Fruit fly (Drosophila melanogaster) whole organism, embryonic: ENCODE measurements around the gene Efhc1.1.

Source experiments
- B-H1 ChIP-seq: fragments of 200-800 bp; sonication (Bioruptor generic); IDR thresholded peaks from 3 replicates; pipeline ENCODE4 v1.3.6; 2022; ENCODE audit warnings: missing biosample characterization, missing genetic modification characterization
- B-H2 ChIP-seq: fragments of 200-800 bp; sonication (Bioruptor generic); optimal IDR thresholded peaks from 2 replicates; lab custom pipeline; 2018; ENCODE audit warnings: missing biosample characterization, mild to moderate bottlenecking, missing genetic modification characterization
- BEAF-32 ChIP-seq: fragments of 200-800 bp; sonication (Bioruptor generic); optimal IDR thresholded peaks from 3 replicates; lab custom pipeline; 2017; ENCODE audit warnings: missing biosample characterization, missing genetic modification characterization, mild to moderate bottlenecking, moderate library complexity, missing genetic modification reagents
- BtbVII ChIP-seq: fragments of 200-800 bp; sonication (Bioruptor generic); optimal IDR thresholded peaks from 3 replicates; lab custom pipeline; 2017; ENCODE audit warnings: missing biosample characterization, mild to moderate bottlenecking, missing genetic modification characterization
- CG10462 ChIP-seq: fragments of 200-800 bp; sonication (Bioruptor generic); optimal IDR thresholded peaks from 2 replicates; lab custom pipeline; 2016; ENCODE audit warnings: missing biosample characterization, missing genetic modification characterization
- CG11456 ChIP-seq: fragments of 200-800 bp; sonication (Bioruptor generic); IDR thresholded peaks from 3 replicates; pipeline ENCODE4 v1.3.6; 2022; ENCODE audit warnings: missing biosample characterization, missing genetic modification characterization
- CG1233 ChIP-seq: fragments of 200-800 bp; sonication (Bioruptor generic); optimal IDR thresholded peaks from 4 replicates; lab custom pipeline; 2018; ENCODE audit warnings: missing biosample characterization, mild to moderate bottlenecking, missing genetic modification characterization
- CG13424 ChIP-seq: fragments of 200-800 bp; sonication (Bioruptor generic); optimal IDR thresholded peaks from 2 replicates; lab custom pipeline; 2019; ENCODE audit warnings: missing biosample characterization, mild to moderate bottlenecking, missing genetic modification characterization, moderate library complexity
- CG14014 ChIP-seq: fragments of 200-800 bp; sonication (Bioruptor generic); IDR thresholded peaks from 2 replicates; pipeline ENCODE4 v1.3.6; 2022; ENCODE audit warnings: missing biosample characterization, missing genetic modification characterization
- CG15269 ChIP-seq: fragments of 200-800 bp; sonication (Bioruptor generic); optimal IDR thresholded peaks from 2 replicates; lab custom pipeline; 2018; ENCODE audit warnings: missing biosample characterization, mild to moderate bottlenecking, missing genetic modification characterization, moderate library complexity
- CG1529 ChIP-seq: fragments of 200-800 bp; sonication (Bioruptor generic); optimal IDR thresholded peaks from 3 replicates; lab custom pipeline; 2018; ENCODE audit warnings: missing biosample characterization, missing genetic modification characterization
- CG15514 ChIP-seq: fragments of 200-800 bp; sonication (Bioruptor generic); optimal IDR thresholded peaks from 3 replicates; lab custom pipeline; 2017; ENCODE audit warnings: missing biosample characterization, missing genetic modification characterization, mild to moderate bottlenecking, moderate library complexity, missing genetic modification reagents
- CG1602 ChIP-seq: fragments of 200-800 bp; sonication (Bioruptor generic); optimal IDR thresholded peaks from 3 replicates; lab custom pipeline; 2016; ENCODE audit warnings: missing biosample characterization, missing genetic modification characterization
- CG17359 ChIP-seq: fragments of 200-800 bp; sonication (Bioruptor generic); optimal IDR thresholded peaks from 3 replicates; lab custom pipeline; 2018; ENCODE audit warnings: missing biosample characterization, mild to moderate bottlenecking, missing genetic modification characterization, moderate library complexity
- CG17912 ChIP-seq: fragments of 200-800 bp; sonication (Bioruptor generic); optimal IDR thresholded peaks from 2 replicates; lab custom pipeline; 2018; ENCODE audit warnings: missing biosample characterization, mild to moderate bottlenecking, missing genetic modification characterization
- CG2116 ChIP-seq: fragments of 200-800 bp; sonication (Bioruptor generic); optimal IDR thresholded peaks from 3 replicates; lab custom pipeline; 2018; ENCODE audit warnings: missing biosample characterization, mild to moderate bottlenecking, missing genetic modification characterization
- CG31224 ChIP-seq: fragments of 200-800 bp; sonication (Bioruptor generic); IDR thresholded peaks from 2 replicates; pipeline ENCODE4 v1.3.6; 2022; ENCODE audit warnings: missing biosample characterization, missing genetic modification characterization
- CG3281 ChIP-seq: fragments of 200-800 bp; sonication (Bioruptor generic); optimal IDR thresholded peaks from 3 replicates; lab custom pipeline; 2017; ENCODE audit warnings: missing biosample characterization, mild to moderate bottlenecking, missing genetic modification characterization
- CG3407 ChIP-seq: fragments of 200-800 bp; sonication (Bioruptor generic); optimal IDR thresholded peaks from 2 replicates; lab custom pipeline; 2018; ENCODE audit warnings: missing biosample characterization, mild to moderate bottlenecking, missing genetic modification characterization
- CG4282 ChIP-seq: fragments of 200-800 bp; sonication (Bioruptor generic); optimal IDR thresholded peaks from 2 replicates; lab custom pipeline; 2016; ENCODE audit warnings: missing biosample characterization, missing genetic modification characterization
- CG4328 ChIP-seq: fragments of 200-800 bp; sonication (Bioruptor generic); optimal IDR thresholded peaks from 3 replicates; lab custom pipeline; 2017; ENCODE audit warnings: missing biosample characterization, missing genetic modification reagents, missing genetic modification characterization
- CG4360 ChIP-seq: fragments of 200-800 bp; sonication (Bioruptor generic); IDR thresholded peaks from 2 replicates; pipeline ENCODE4 v1.3.6; 2022; ENCODE audit warnings: missing biosample characterization, missing genetic modification characterization
- CG6254 ChIP-seq: fragments of 200-800 bp; sonication (Bioruptor generic); optimal IDR thresholded peaks from 3 replicates; lab custom pipeline; 2017; ENCODE audit warnings: mild to moderate bottlenecking, missing biosample characterization, missing genetic modification reagents, missing genetic modification characterization
- CG6683 ChIP-seq: fragments of 200-800 bp; sonication (Bioruptor generic); optimal IDR thresholded peaks from 2 replicates; lab custom pipeline; 2017; ENCODE audit warnings: missing biosample characterization, mild to moderate bottlenecking, missing genetic modification characterization, missing genetic modification reagents
- CG7372 ChIP-seq: fragments of 200-800 bp; sonication (Bioruptor generic); IDR thresholded peaks from 2 replicates; pipeline ENCODE4 v1.3.6; 2022; ENCODE audit warnings: missing biosample characterization, missing genetic modification characterization
- CG7556 ChIP-seq: fragments of 200-800 bp; sonication (Bioruptor generic); optimal IDR thresholded peaks from 2 replicates; lab custom pipeline; 2017; ENCODE audit warnings: missing biosample characterization, mild to moderate bottlenecking, missing genetic modification characterization
- Dll ChIP-seq: fragments of 200-800 bp; sonication (Bioruptor generic); IDR thresholded peaks from 4 replicates; pipeline ENCODE4 v1.3.6; 2022; ENCODE audit warnings: missing biosample characterization, missing genetic modification characterization; ENCODE audit not compliant: partially characterized antibody
- HHEX ChIP-seq: fragments of 200-800 bp; sonication (Bioruptor generic); optimal IDR thresholded peaks from 3 replicates; lab custom pipeline; 2017; ENCODE audit warnings: missing biosample characterization, mild to moderate bottlenecking, missing genetic modification characterization, missing genetic modification reagents
- HLHmδ ChIP-seq: fragments of 200-800 bp; sonication (Bioruptor generic); optimal IDR thresholded peaks from 2 replicates; lab custom pipeline; 2018; ENCODE audit warnings: missing biosample characterization, mild to moderate bottlenecking, missing genetic modification characterization, moderate library complexity
- MESR4 ChIP-seq: fragments of 200-800 bp; sonication (Bioruptor generic); optimal IDR thresholded peaks from 2 replicates; lab custom pipeline; 2018; ENCODE audit warnings: missing biosample characterization, mild to moderate bottlenecking, missing genetic modification characterization, moderate library complexity
- Med ChIP-seq: fragments of 200-800 bp; sonication (Bioruptor generic); peaks from one replicate; lab custom pipeline; 2016; ENCODE audit warnings: missing biosample characterization, missing genetic modification characterization, mild to moderate bottlenecking, inconsistent platforms, moderate library complexity
- Oli ChIP-seq: fragments of 200-800 bp; sonication (Bioruptor generic); optimal IDR thresholded peaks from 2 replicates; lab custom pipeline; 2018; ENCODE audit warnings: missing biosample characterization, mild to moderate bottlenecking, missing genetic modification characterization, moderate library complexity
- Ssrp ChIP-seq: fragments of 200-800 bp; sonication (Bioruptor generic); optimal IDR thresholded peaks from 2 replicates; lab custom pipeline; 2018; ENCODE audit warnings: missing biosample characterization, mild to moderate bottlenecking, missing genetic modification characterization, moderate library complexity
- crol ChIP-seq: fragments of 200-800 bp; sonication (Bioruptor generic); IDR thresholded peaks from 2 replicates; pipeline ENCODE4 v1.3.6; 2022; ENCODE audit warnings: missing biosample characterization, missing genetic modification characterization
- fd3F ChIP-seq: fragments of 200-800 bp; sonication (Bioruptor generic); optimal IDR thresholded peaks from 2 replicates; lab custom pipeline; 2018; ENCODE audit warnings: missing biosample characterization, mild to moderate bottlenecking, missing genetic modification characterization, moderate library complexity
- gcm ChIP-seq: fragments of 200-800 bp; sonication (Bioruptor generic); optimal IDR thresholded peaks from 2 replicates; lab custom pipeline; 2019; ENCODE audit warnings: missing biosample characterization, mild to moderate bottlenecking, missing genetic modification characterization, moderate library complexity
- gsb-n ChIP-seq: fragments of 200-800 bp; sonication (Bioruptor generic); optimal IDR thresholded peaks from 3 replicates; lab custom pipeline; 2018; ENCODE audit warnings: missing biosample characterization, mild to moderate bottlenecking, missing genetic modification characterization
- otp ChIP-seq: fragments of 200-800 bp; sonication (Bioruptor generic); IDR thresholded peaks from 3 replicates; pipeline ENCODE4, ENCODE4 v1.3.6; 2022; ENCODE audit warnings: missing biosample characterization, missing genetic modification characterization
- pho ChIP-seq: fragments of 200-800 bp; sonication (Bioruptor generic); optimal IDR thresholded peaks from 2 replicates; lab custom pipeline; 2016; ENCODE audit warnings: missing biosample characterization, missing genetic modification characterization
- psq ChIP-seq: fragments of 200-800 bp; sonication (Bioruptor generic); optimal IDR thresholded peaks from 2 replicates; lab custom pipeline; 2017; ENCODE audit warnings: missing biosample characterization, missing genetic modification characterization
- pzg ChIP-seq: fragments of 200-800 bp; sonication (Bioruptor generic); optimal IDR thresholded peaks from 3 replicates; lab custom pipeline; 2018; ENCODE audit warnings: missing biosample characterization, mild to moderate bottlenecking, missing genetic modification characterization, moderate library complexity
- sna ChIP-seq: fragments of 200-800 bp; sonication (Bioruptor generic); IDR thresholded peaks from 2 replicates; pipeline ENCODE4 v1.3.6; 2022; ENCODE audit warnings: missing biosample characterization, missing genetic modification characterization; ENCODE audit not compliant: partially characterized antibody
- sqz ChIP-seq: fragments of 200-800 bp; sonication (Bioruptor generic); optimal IDR thresholded peaks from 3 replicates; lab custom pipeline; 2018; ENCODE audit warnings: missing biosample characterization, mild to moderate bottlenecking, missing genetic modification characterization
- ssp ChIP-seq: fragments of 200-800 bp; sonication (Bioruptor generic); IDR thresholded peaks from 2 replicates; pipeline ENCODE4 v1.3.6; 2022; ENCODE audit warnings: missing biosample characterization, missing genetic modification characterization
- stwl ChIP-seq: fragments of 200-800 bp; sonication (Bioruptor generic); optimal IDR thresholded peaks from 3 replicates; lab custom pipeline; 2018; ENCODE audit warnings: missing biosample characterization, mild to moderate bottlenecking, missing genetic modification characterization, moderate library complexity
- tll ChIP-seq, 2 experiments: fragments of 200-800 bp in 1 of 2; fragments of >200 bp in 1 of 2; sonication (Bioruptor generic) in 1 of 2; optimal IDR thresholded peaks; 2 replicates each; lab custom pipeline; 2017 to 2019; ENCODE audit warnings: missing biosample characterization in 2 of 2, missing genetic modification characterization in 2 of 2, mild to moderate bottlenecking in 1 of 2, moderate library complexity in 1 of 2
- wor ChIP-seq: fragments of 200-800 bp; sonication (Bioruptor generic); IDR thresholded peaks from 2 replicates; pipeline ENCODE4 v1.3.6; 2022; ENCODE audit warnings: missing biosample characterization, missing genetic modification characterization

Efhc1.1 gene

dm6 chrX:15788235-15789187 is 5.0 kb upstream of the Efhc1.1 start, which contains the start of gene Rhp (continued):
- TF ChIP-seq tll (GFP tag; optimal IDR thresholded peaks at IDR 0.05; lab: Kevin White, UChicago) (no peak), CG6683 (GFP tag; lab: Kevin White, UChicago) (peak; percentile 23), B-H1 (GFP tag; lab: Robert Waterston, UW) (no peak; the same call in 2 of the 3 replicates), CG1529 (GFP tag; lab: Kevin White, UChicago) (peak; percentile 51), CG1602 (GFP tag; lab: Kevin White, UChicago) (no peak), pzg (GFP tag; lab: Kevin White, UChicago) (peak; percentile 37), crol (GFP tag; lab: Robert Waterston, UW) (no peak), HLHmδ (peak; percentile 5), CG7556 (GFP tag; lab: Kevin White, UChicago) (peak; percentile 12), HHEX (peak; percentile 51), Med (peak; percentile 76), otp (no peak), CG15514 (GFP tag; lab: Kevin White, UChicago) (peak; percentile 23), CG17912 (GFP tag; lab: Kevin White, UChicago) (peak; percentile 38), CG13424 (tag; lab: Kevin White, UChicago) (peak; percentile 51), CG2116 (GFP tag; lab: Kevin White, UChicago) (peak; percentile 45), stwl (no peak), Ssrp (tag; lab: Kevin White, UChicago) (no peak), fd3F (peak; percentile 58), BEAF-32 (GFP tag; lab: Kevin White, UChicago) (peak; percentile 11), sqz (GFP tag; lab: Kevin White, UChicago) (peak; percentile 58), CG11456 (GFP tag; lab: Robert Waterston, UW) (no peak), BtbVII (GFP tag; lab: Kevin White, UChicago) (peak; percentile 68), wor (GFP tag; lab: Robert Waterston, UW) (no peak), B-H2 (GFP tag; lab: Kevin White, UChicago) (peak; percentile 7), gcm (peak; percentile 71), ssp (GFP tag; lab: Robert Waterston, UW) (no peak), CG17359 (tag; lab: Kevin White, UChicago) (peak; percentile 78), gsb-n (peak; percentile 46), CG10462 (no peak), Oli (tag; lab: Kevin White, UChicago) (peak; percentile 16), CG6254 (GFP tag; lab: Kevin White, UChicago) (peak; percentile 6), CG3281 (peak; percentile 16), CG15269 (tag; lab: Kevin White, UChicago) (peak; percentile 47), psq (GFP tag; lab: Kevin White, UChicago) (no peak), sna (no peak), CG4328 (GFP tag; lab: Kevin White, UChicago) (peak; percentile 50), CG7372 (no peak), pho (GFP tag; lab: Kevin White, UChicago) (no peak), MESR4 (peak; percentile 18), CG14014 (peak; percentile 63; the same call in 1 of the 2 replicates), CG3407 (GFP tag; lab: Kevin White, UChicago) (peak; percentile 74), CG1233 (GFP tag; lab: Kevin White, UChicago) (peak; percentile 47), Dll (GFP tag; lab: Robert Waterston, UW) (no peak), CG31224 (GFP tag; lab: Robert Waterston, UW) (no peak), CG4360 (GFP tag; lab: Robert Waterston, UW) (no peak), CG4282 (GFP tag; lab: Kevin White, UChicago) (no peak)
